Worm (Caenorhabditis elegans): Measurements from ENCODE around the gene C34D10.1.

Gene C34D10.1

DNA sequence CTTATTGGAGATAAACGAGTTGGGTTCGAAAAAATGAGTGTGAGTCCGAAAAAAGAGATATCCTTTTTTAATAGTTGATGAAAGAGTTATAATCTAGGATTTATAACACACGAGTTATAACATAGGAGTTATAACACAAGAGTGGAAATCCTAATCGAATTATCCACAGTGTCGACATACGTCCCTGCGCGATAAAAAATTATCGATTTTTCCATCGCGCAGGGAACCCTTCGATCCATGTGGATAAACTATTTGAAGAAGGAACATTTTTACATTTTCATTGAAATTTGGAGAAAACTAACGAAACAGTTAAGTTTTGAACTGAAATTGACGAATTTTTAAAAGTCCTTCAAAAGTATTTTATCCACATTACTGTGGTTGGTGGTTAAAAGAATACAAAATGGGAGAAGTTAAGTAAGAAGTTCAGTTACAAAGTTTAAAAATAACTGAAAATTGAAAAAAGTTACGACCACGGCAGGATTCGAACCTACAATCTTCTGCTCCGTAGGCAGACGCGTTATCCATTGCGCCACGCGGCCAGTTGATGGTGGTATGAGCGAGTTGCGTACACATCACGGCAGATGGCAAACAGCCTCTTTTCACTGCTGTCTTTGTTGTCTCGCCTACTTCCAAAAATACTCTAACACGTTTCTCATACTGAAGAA, 7.1 kb downstream of the C34D10.1 start (continued):
- TF ChIP-seq nhr-10 (tag; optimal IDR thresholded peaks at IDR 0.05) (peak; percentile 99), F26F4.8 (GFP tag; conservative IDR thresholded peaks at IDR 0.05) (peak; percentile 70; the same call in 1 of the 2 replicates), gei-8 (GFP tag; optimal IDR thresholded peaks at IDR 0.05) (peak; percentile 90), sdz-12 (GFP tag; optimal IDR thresholded peaks at IDR 0.05) (no peak), ceh-28 (tag; optimal IDR thresholded peaks at IDR 0.05) (peak; percentile 100), lim-7 (GFP tag; IDR thresholded peaks at IDR 0.05) (peak; percentile 94), saeg-2 (GFP tag; IDR thresholded peaks at IDR 0.05) (peak; percentile 89), nhr-11 (tag; optimal IDR thresholded peaks at IDR 0.05) (peak; percentile 97), T26A8.4 (GFP tag; IDR thresholded peaks at IDR 0.05) (peak; percentile 100), ztf-11 (tag; optimal IDR thresholded peaks at IDR 0.05) (peak; percentile 64), dpl-1 (GFP tag; optimal IDR thresholded peaks at IDR 0.05) (peak; percentile 77), attf-4 (tag; optimal IDR thresholded peaks at IDR 0.05) (peak; percentile 72), ces-1 (GFP tag; optimal IDR thresholded peaks at IDR 0.05) (peak; percentile 95)

DNA sequence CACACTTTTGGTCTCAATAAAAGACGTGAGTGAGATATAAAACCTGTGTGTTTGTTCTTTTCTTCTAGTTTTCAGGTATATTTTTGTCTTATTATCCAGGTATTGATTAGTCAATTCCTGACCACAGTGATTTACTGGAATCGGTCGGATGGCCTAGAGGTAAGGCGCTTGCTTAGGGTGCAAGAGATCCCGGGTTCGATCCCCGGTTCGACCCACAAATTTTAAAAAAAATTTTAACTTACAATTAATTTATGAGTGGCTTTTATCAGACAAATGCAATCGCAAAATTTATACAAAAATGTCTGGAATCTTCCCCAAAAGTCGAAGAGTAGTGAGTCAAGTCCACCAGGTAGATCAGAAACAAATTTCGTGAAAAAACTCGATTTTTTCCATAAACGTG, 8.1 kb downstream of the C34D10.1 start:
- peak; percentile 85 for TF ChIP-seq snpc-1.2 (GFP tag; IDR thresholded peaks at IDR 0.05)
- no peak for TF ChIP-seq rbr-2 (tag; optimal IDR thresholded peaks at IDR 0.05)
- TF ChIP-seq pha-4 (GFP tag; IDR thresholded peaks at IDR 0.05) = peak; percentile 46; the same call in 1 of the 2 replicates
- no peak for TF ChIP-seq pha-4 (tag; optimal IDR thresholded peaks at IDR 0.05)
- TF ChIP-seq lin-13 (GFP tag; optimal IDR thresholded peaks at IDR 0.05) = no peak
- TF ChIP-seq arid-1 (GFP tag; conservative IDR thresholded peaks at IDR 0.05) = 0 out of 2 replicates have a peak, but pooled peaks have one; percentile 55

DNA sequence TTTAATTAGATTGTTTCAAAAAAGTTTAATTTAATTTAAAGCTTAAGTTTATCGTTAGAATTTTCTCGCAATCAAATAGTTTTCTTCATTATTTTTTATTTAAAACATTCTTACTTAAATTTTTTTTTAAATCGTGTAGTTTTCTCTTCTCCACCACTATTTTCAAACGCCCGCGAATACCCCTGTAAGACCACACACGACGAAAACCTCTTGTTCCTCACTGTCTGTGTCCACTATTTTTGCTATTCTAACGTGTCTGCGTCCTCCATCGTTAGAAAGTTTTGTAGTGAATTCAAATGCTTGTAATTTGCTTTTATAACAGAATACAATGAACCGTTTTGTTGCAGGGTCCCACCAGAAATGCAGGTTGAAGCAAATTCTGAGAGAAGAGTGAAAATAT, 11.7 kb downstream of the C34D10.1 start, which contains the start of gene xol-1:
Gene xol-1, plus strand, starts transcription at position 347 of the 400 bp plus-strand sequence.
- peak; percentile 77 for TF ChIP-seq tra-1 (GFP tag; IDR thresholded peaks at IDR 0.05)
- TF ChIP-seq vab-7 (GFP tag; IDR thresholded peaks at IDR 0.05) = no peak

DNA sequence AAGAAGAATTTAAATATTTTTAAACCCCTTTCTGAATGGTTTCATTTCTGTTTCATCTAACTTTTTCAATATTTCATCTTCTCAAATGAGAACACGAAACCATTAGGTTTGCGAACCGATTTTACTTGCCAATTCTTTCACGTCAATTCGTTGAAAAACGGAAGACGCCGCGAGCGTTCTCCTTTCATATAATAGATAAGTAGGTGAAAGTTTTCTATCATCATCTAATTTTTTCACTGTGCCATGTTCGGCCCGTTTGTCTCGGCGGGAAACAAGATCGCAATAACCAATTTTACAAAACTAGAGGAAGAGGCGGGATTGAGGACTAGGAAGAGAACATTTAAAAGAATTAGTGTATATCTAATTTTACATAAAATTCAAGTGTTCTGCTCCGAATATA, 15.9 kb downstream of the C34D10.1 start, which contains the start of gene C18A11.4:
Gene C18A11.4, plus strand, starts transcription at position 367 of the 400 bp plus-strand sequence.
- TF ChIP-seq unc-39 (tag; optimal IDR thresholded peaks at IDR 0.05) (no peak), lin-29 (GFP tag; IDR thresholded peaks at IDR 0.05) (no peak), madf-5 (GFP tag; IDR thresholded peaks at IDR 0.05) (no peak), ceh-62 (tag; optimal IDR thresholded peaks at IDR 0.05) (no peak), aly-2 (tag; optimal IDR thresholded peaks at IDR 0.05) (no peak), sdz-12 (GFP tag; optimal IDR thresholded peaks at IDR 0.05) (no peak), dmd-9 (GFP tag; IDR thresholded peaks at IDR 0.05) (no peak), pha-4 (GFP tag; IDR thresholded peaks at IDR 0.05) (no peak), pha-4 (tag; optimal IDR thresholded peaks at IDR 0.05) (no peak), lin-1 (GFP tag; IDR thresholded peaks at IDR 0.05) (no peak), daf-16 (GFP tag; optimal IDR thresholded peaks at IDR 0.05) (no peak), daf-16 (tag; optimal IDR thresholded peaks at IDR 0.05) (no peak), nhr-25 (tag; optimal IDR thresholded peaks at IDR 0.05; ENCODE audit: borderline replicate concordance, insufficient read depth) (no peak), zip-11 (GFP tag; IDR thresholded peaks at IDR 0.05) (no peak), hlh-30 (tag; optimal IDR thresholded peaks at IDR 0.05; ENCODE audit: insufficient read depth) (no peak), D1046.2 (GFP tag; IDR thresholded peaks at IDR 0.05) (no peak)

DNA sequence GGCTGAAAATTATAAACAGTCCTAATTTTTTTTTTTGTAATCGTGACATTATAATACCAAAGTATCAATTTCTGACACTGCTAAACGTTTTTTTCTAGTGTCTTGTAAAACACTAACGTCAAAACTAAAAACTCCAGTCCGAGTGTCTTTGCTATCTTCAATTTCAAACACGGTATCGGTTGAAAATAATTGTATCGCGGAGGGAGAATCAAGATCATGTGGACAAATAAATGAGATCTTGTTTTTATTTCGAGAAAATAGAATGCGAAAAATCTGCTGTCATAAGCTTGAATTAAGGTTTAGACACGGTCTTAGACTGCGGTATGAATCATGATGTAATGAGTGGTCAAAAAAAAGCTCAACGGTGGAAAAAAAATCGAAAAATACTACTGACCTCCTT, 19.4 kb downstream of the C34D10.1 start:
- peak; percentile 9 for TF ChIP-seq F10B5.3 (tag; optimal IDR thresholded peaks at IDR 0.05)
- no peak for TF ChIP-seq ZK546.5 (tag; optimal IDR thresholded peaks at IDR 0.05)
- no peak for TF ChIP-seq Y105C5A.15 (GFP tag; IDR thresholded peaks at IDR 0.05)
- no peak for TF ChIP-seq nhr-25 (tag; optimal IDR thresholded peaks at IDR 0.05; ENCODE audit: borderline replicate concordance, insufficient read depth)
- no peak for TF ChIP-seq ztf-11 (tag; optimal IDR thresholded peaks at IDR 0.05)
- no peak for TF ChIP-seq F49E8.2 (tag; optimal IDR thresholded peaks at IDR 0.05; ENCODE audit: borderline replicate concordance)
- no peak for TF ChIP-seq ama-1 (optimal IDR thresholded peaks at IDR 0.05)
- TF ChIP-seq dpl-1 (GFP tag; optimal IDR thresholded peaks at IDR 0.05) = no peak
- no peak for TF ChIP-seq ceh-44 (GFP tag; IDR thresholded peaks at IDR 0.05)
- no peak for TF ChIP-seq nhr-41 (GFP tag; IDR thresholded peaks at IDR 0.05)
- no peak for TF ChIP-seq lin-1 (GFP tag; IDR thresholded peaks at IDR 0.05)
- TF ChIP-seq php-3 (GFP tag; IDR thresholded peaks at IDR 0.05) = no peak
- TF ChIP-seq mep-1 (tag; optimal IDR thresholded peaks at IDR 0.05) = no peak
- no peak for TF ChIP-seq egl-27 (tag; optimal IDR thresholded peaks at IDR 0.05)
- no peak for TF ChIP-seq ceh-20 (GFP tag; IDR thresholded peaks at IDR 0.05)
